Worm (Caenorhabditis elegans): Measurements from ENCODE around the gene K08F9.1.
"Not testable (repeated sequence)": the region's sequence is repeated elsewhere in the genome, so short reads cannot be mapped to it uniquely, and the experiment has no call there.

The K08F9.1 gene

ce11 chrV:15156504-15156903 is 13.3 kb upstream of the K08F9.1 start:
- TF ChIP-seq unc-62 (GFP tag; optimal IDR thresholded peaks at IDR 0.05) = no peak

DNA sequence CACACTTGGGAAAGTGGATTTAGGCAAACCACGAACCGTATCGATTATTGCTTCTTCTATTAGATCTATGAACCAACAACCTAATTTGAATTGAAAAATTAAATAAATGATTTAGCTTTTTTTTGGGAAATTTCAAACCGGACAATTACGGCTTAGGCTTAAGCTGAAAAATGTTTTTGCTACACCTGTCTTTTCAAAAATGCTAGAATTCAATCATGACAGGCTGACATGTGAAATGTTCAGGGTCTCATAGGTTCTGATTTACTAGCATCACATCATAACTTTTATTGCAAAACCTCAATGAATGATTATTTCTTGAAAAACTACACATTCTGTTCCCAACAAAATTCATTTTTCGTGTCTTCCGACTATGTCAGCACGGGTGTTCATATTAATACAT is 10.1 kb upstream of the K08F9.1 start, which contains the start of gene srh-55:
TSS of gene srh-55 (plus strand) at position 301 of the 400 bp plus-strand sequence.
- no peak for TF ChIP-seq unc-62 (GFP tag; optimal IDR thresholded peaks at IDR 0.05)

DNA sequence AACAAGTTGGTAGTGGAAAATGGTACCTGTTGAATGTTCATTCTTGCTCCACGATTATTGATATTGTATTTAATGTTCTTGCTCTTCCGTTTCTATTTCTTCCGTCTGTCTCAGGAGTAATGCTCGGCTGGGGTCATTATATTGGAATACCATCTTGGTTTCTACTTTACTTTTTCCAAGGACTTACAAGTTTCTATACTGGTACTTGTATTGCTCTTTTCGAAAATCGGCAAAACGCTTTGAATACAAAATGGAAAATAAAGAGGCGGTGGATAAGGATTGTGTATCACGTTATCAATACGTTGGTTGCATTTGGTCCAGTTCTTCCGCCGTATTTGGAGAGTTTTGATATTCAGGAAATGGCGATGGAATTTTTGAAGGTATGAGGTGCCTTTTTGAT is 8.8 kb upstream of the K08F9.1 start:
- no peak for TF ChIP-seq unc-62 (GFP tag; optimal IDR thresholded peaks at IDR 0.05)

ce11 chrV:15150661-15151060 is 7.5 kb upstream of the K08F9.1 start, which contains the start of gene T09F5.2:
TSS of gene T09F5.2 (plus strand) at chrV:15150961.
- no peak for TF ChIP-seq unc-62 (GFP tag; optimal IDR thresholded peaks at IDR 0.05)

DNA sequence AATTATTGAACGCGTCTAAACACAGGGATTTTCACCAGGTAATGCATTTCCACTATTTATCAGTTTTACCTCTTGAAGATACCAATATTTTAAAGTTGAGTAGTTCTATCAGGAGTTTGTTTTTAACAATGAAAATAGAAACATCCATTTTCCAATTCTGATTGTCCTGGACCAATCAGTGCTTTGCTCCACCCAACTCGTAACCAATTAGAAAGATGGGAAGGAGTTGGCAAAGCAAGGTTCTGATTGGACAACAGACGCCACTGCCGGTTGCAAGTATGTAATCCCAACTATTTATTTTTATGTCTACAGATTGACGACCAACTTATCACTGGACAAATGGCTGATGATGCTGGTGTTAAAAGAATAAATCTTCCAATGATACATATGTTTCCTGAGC is 7.0 kb upstream of the K08F9.1 start:
- no peak for TF ChIP-seq unc-62 (GFP tag; optimal IDR thresholded peaks at IDR 0.05)

DNA sequence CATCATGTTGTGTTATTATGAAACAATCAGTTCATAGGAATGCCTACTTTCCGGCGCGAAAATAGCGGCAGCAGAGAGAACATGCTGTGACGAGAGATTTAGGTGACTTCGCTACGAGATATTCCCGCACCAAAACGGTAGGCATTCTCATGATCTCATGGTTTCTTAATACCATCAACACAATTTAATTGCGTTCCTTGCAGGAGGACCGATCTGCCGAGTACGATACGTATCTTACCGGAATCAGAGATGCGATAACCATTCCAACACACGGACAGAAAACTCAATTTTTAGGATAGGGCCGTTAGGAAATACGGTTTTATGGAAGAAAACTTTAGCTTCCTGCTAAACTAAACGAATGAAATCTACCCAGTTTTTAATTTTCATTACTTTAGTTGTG is 5.6 kb upstream of the K08F9.1 start, which contains the start of gene T09F5.1:
TSS of gene T09F5.1 (plus strand) at position 301 of the 400 bp plus-strand sequence.
- TF ChIP-seq unc-62 (GFP tag; optimal IDR thresholded peaks at IDR 0.05) = no peak

- no peak for TF ChIP-seq unc-62 (GFP tag; optimal IDR thresholded peaks at IDR 0.05)
Observed at ce11 chrV:15147776-15148175, 4.6 kb upstream of the K08F9.1 start, which contains the start of gene T09F5.20. TSS of gene T09F5.20 (minus strand) at chrV:15147876.

ce11 chrV:15143798-15144197 is 613 bp upstream of the K08F9.1 start, which contains the start of gene K08F9.4:
TSS of gene K08F9.4 (plus strand) at chrV:15144019.
- no peak for TF ChIP-seq unc-62 (GFP tag; optimal IDR thresholded peaks at IDR 0.05)

DNA sequence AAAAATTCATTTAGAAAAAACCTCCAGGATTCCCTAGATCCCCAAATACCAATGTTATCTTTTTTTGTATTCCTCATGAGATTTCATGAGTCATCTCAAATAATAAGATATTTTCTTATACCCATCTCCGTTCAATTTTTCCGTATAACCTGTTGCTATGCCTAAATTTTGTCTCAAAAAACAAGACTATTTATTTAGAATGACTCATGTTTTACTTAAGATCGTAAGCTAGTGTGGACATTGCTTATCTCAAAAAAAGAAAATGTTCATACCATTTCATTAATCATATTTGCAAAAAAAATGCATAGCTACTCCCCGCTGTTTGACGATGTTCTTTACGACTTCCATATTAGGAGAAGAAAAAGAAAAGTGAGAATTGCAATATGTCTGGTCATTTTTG is 2.9 kb downstream of the K08F9.1 start, which contains the start of gene K08F9.3:
TSS of gene K08F9.3 (plus strand) at position 301 of the 400 bp plus-strand sequence.
- no peak for TF ChIP-seq unc-62 (GFP tag; optimal IDR thresholded peaks at IDR 0.05)

- TF ChIP-seq unc-62 (GFP tag; optimal IDR thresholded peaks at IDR 0.05) = no peak
Observed at ce11 chrV:15139811-15140210, 3.4 kb downstream of the K08F9.1 start.

DNA sequence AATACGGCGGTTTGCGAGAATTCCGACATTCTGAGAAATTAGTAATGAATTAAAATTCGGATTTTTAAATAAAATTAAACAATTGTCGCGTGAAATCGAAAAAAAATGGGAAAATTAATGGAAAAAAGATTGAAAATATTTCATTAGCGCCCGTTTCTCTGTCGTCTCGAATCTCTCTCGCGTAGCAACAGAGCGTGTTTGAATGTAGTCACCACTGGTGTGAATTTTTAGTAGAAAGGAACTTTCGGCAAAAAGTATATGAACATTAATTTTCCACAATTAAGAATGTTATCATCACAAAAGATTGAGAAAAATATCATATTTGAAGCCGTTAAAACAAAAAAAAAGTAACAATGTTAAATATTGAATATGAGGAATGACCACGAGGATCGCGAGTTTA is 6.4 kb downstream of the K08F9.1 start, which contains the start of gene aipl-1:
TSS of gene aipl-1 (minus strand) at position 30 of the 400 bp plus-strand sequence.
- no peak for TF ChIP-seq unc-62 (GFP tag; optimal IDR thresholded peaks at IDR 0.05)

ce11 chrV:15133812-15134211 is 9.4 kb downstream of the K08F9.1 start:
- TF ChIP-seq unc-62 (GFP tag; optimal IDR thresholded peaks at IDR 0.05) = no peak

DNA sequence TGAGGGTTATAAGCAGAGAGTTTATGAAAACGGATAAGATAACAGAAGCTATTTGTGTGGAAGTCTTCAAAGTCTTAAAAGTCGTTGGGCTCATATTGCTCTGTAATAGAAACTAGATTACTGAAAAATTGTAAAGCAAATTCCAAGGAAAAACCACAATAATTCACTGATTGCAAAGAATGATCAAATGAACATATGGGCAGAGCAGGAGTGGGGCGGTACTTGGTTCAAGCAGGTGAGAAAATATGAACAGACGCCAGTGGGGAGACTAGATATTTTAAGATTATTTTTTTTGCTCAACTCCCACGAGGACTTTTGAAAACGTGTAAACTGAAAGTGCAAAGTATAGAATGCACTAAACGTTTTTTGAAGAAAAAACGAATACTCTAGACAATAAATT is 10.8 kb downstream of the K08F9.1 start, which contains the start of gene str-171:
TSS of gene str-171 (minus strand) at position 101 of the 400 bp plus-strand sequence.
- no peak for TF ChIP-seq unc-62 (GFP tag; optimal IDR thresholded peaks at IDR 0.05)

DNA sequence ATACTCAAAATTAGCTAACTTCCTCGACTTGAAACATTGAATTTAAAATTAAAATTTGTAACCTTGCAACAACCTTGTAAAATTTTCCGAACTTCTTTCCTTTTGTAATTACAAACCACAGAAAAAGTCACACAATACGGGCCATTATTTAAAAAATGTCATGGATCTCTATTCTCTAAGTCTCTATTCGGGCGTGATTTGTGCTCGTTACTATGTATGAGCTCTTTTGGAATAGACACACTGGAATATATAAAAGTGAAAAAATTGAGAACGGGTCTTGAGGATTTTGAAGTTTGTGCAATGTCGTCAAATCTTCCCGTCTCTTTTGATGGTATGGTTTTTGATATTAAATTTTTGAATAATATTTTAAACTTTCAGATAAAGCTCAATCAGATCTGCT is 15.2 kb downstream of the K08F9.1 start, which contains the start of gene srr-7:
TSS of gene srr-7 (plus strand) at position 301 of the 400 bp plus-strand sequence.
- no peak for TF ChIP-seq unc-62 (GFP tag; optimal IDR thresholded peaks at IDR 0.05)

DNA sequence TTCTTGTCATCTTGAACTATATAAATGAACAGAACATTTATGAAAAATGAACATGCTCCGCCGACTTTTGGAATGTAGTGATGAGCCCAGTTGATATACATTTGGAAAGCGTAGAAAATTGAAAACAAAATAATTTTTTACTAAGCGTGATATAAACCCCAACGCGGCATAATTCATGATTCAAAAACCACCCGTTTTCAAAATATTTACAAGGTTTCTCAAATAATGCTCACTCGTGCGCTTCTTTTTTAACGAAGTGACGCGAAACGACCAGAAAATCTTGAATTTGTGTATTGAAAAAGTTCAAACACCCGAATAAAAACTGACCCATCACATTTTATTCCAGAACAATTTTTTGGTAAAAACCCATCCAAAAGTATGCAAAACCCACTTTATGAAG is 15.8 kb downstream of the K08F9.1 start, which contains the start of gene srj-27:
TSS of gene srj-27 (minus strand) at position 101 of the 400 bp plus-strand sequence.
- no peak for TF ChIP-seq unc-62 (GFP tag; optimal IDR thresholded peaks at IDR 0.05)

- TF ChIP-seq unc-62 (GFP tag; optimal IDR thresholded peaks at IDR 0.05) = not testable (repeated sequence)
Observed at ce11 chrV:15125162-15125561, 18.0 kb downstream of the K08F9.1 start, which contains the start of gene ugt-30. TSS of gene ugt-30 (minus strand) at chrV:15125262.

DNA sequence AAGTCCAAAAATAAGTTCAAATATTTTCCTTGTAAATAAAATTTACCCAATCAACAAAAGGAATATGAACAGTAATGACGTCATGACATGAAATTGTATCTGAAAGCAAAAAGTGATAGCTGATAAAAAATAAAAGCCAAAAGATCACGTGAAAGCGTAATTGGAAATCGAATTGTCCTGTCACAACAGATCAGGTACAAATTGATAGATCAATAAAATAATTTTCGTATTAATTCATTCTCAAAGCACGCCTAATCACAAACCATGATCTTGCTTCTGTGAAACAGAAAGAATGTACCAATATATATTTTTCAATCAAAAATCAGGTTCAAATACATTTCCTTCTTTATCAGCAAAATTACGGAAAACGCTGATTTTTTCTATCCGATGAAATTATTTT is 23.7 kb downstream of the K08F9.1 start, which contains the start of gene flor-1:
TSS of gene flor-1 (minus strand) at position 101 of the 400 bp plus-strand sequence.
- no peak for TF ChIP-seq unc-62 (GFP tag; optimal IDR thresholded peaks at IDR 0.05)

Measured in whole organism, dauer.